Fruit fly (Drosophila melanogaster): ENCODE data around the gene lft.

The lft gene

dm6 chr2L:10381890-10382450, 17.7 kb downstream of the lft start, which contains the start of gene CG5096 (continued):
- TF ChIP-seq CG31441 (GFP tag; IDR thresholded peaks at IDR 0.05): peak; percentile 87
- TF ChIP-seq Spps (tag; optimal IDR thresholded peaks at IDR 0.05): peak; percentile 67
- TF ChIP-seq CG11560 (tag; IDR thresholded peaks at IDR 0.05): no peak
- no peak for TF ChIP-seq cad (GFP tag; optimal IDR thresholded peaks at IDR 0.05)
- peak; percentile 62 for TF ChIP-seq ssp (GFP tag; IDR thresholded peaks at IDR 0.05)
- peak; percentile 66 for TF ChIP-seq CG5245 (GFP tag; optimal IDR thresholded peaks at IDR 0.05)
- peak; percentile 51; the same call in 1 of the 2 replicates for TF ChIP-seq CG10959 (GFP tag; IDR thresholded peaks at IDR 0.05)
- peak; percentile 85 for TF ChIP-seq CG10147 (GFP tag; optimal IDR thresholded peaks at IDR 0.05)
- TF ChIP-seq Vsx1 (GFP tag; optimal IDR thresholded peaks at IDR 0.05): peak; percentile 67
- peak in 1 of 2 experiments; percentile 90 for TF ChIP-seq bsh (GFP tag; optimal IDR thresholded peaks at IDR 0.05)
- peak; percentile 96 for TF ChIP-seq CG2120 (GFP tag; optimal IDR thresholded peaks at IDR 0.05)
- TF ChIP-seq Deaf1 (tag; optimal IDR thresholded peaks at IDR 0.05): peak; percentile 75
- peak; percentile 89 for TF ChIP-seq seq (GFP tag; IDR thresholded peaks at IDR 0.05)
- TF ChIP-seq ken (GFP tag; IDR thresholded peaks at IDR 0.05): peak; percentile 81; the same call in 2 of the 3 replicates
- peak; percentile 90 for TF ChIP-seq CG12659 (GFP tag; optimal IDR thresholded peaks at IDR 0.05)
- peak; percentile 94 for TF ChIP-seq vvl (GFP tag; IDR thresholded peaks at IDR 0.05)
- TF ChIP-seq CG10431 (GFP tag; optimal IDR thresholded peaks at IDR 0.05): no peak
- peak; percentile 45; the same call in 1 of the 2 replicates for TF ChIP-seq Drgx (GFP tag; IDR thresholded peaks at IDR 0.05)
- no peak for TF ChIP-seq hth (optimal IDR thresholded peaks at IDR 0.05)
- TF ChIP-seq h (optimal IDR thresholded peaks at IDR 0.05): no peak
- no peak for TF ChIP-seq tll (GFP tag; optimal IDR thresholded peaks at IDR 0.05)
- no peak for TF ChIP-seq nerfin-2 (GFP tag; IDR thresholded peaks at IDR 0.05; ENCODE audit: partially characterized antibody)
- peak; percentile 60 for TF ChIP-seq CG6254 (GFP tag; optimal IDR thresholded peaks at IDR 0.05)
- peak; percentile 59 for TF ChIP-seq CG2875 (GFP tag; optimal IDR thresholded peaks at IDR 0.05)
- TF ChIP-seq sim (GFP tag; IDR thresholded peaks at IDR 0.05): peak; percentile 70; the same call in 1 of the 2 replicates
- TF ChIP-seq CG10462 (GFP tag; optimal IDR thresholded peaks at IDR 0.05): peak; percentile 52
- TF ChIP-seq CG32767 (GFP tag; IDR thresholded peaks at IDR 0.05): peak; percentile 82
- no peak for TF ChIP-seq Doc3 (GFP tag; IDR thresholded peaks at IDR 0.05; ENCODE audit: partially characterized antibody)
- TF ChIP-seq luna (GFP tag; optimal IDR thresholded peaks at IDR 0.05): peak; percentile 45
- TF ChIP-seq CHES-1-like (GFP tag; optimal IDR thresholded peaks at IDR 0.05): peak; percentile 62
- peak; percentile 45 for TF ChIP-seq CG17802 (tag; optimal IDR thresholded peaks at IDR 0.05)
- TF ChIP-seq CG9609 (GFP tag; optimal IDR thresholded peaks at IDR 0.05): peak; percentile 53
- peak; percentile 94 for TF ChIP-seq Dek (tag; optimal IDR thresholded peaks at IDR 0.05)
- TF ChIP-seq CG13894 (tag; optimal IDR thresholded peaks at IDR 0.05): peak; percentile 96
- TF ChIP-seq org-1 (GFP tag; optimal IDR thresholded peaks at IDR 0.05): peak; percentile 78
- TF ChIP-seq gfzf (GFP tag; optimal IDR thresholded peaks at IDR 0.05): no peak
- TF ChIP-seq CG12071 (GFP tag; optimal IDR thresholded peaks at IDR 0.05): no peak
- peak; percentile 66 for TF ChIP-seq zen (tag; optimal IDR thresholded peaks at IDR 0.05)
- TF ChIP-seq salm (tag; optimal IDR thresholded peaks at IDR 0.05): peak; percentile 87
- no peak for TF ChIP-seq CG16813 (GFP tag; IDR thresholded peaks at IDR 0.05; ENCODE audit: partially characterized antibody)
- peak; percentile 87 for TF ChIP-seq Asciz (GFP tag; optimal IDR thresholded peaks at IDR 0.05)
- TF ChIP-seq zf30C (GFP tag; optimal IDR thresholded peaks at IDR 0.05): no peak
- peak; percentile 33 for TF ChIP-seq NC2α (GFP tag; optimal IDR thresholded peaks at IDR 0.05)
- TF ChIP-seq YL-1 (GFP tag; optimal IDR thresholded peaks at IDR 0.05): peak; percentile 35
- TF ChIP-seq cato (GFP tag; optimal IDR thresholded peaks at IDR 0.05; ENCODE audit: borderline replicate concordance): peak; percentile 50
- peak; percentile 89 for TF ChIP-seq CG12219 (GFP tag; optimal IDR thresholded peaks at IDR 0.05)
- TF ChIP-seq HHEX (GFP tag; optimal IDR thresholded peaks at IDR 0.05): peak; percentile 90
- peak; percentile 91 for TF ChIP-seq slbo (GFP tag; IDR thresholded peaks at IDR 0.05)
- TF ChIP-seq Stat92E (GFP tag; optimal IDR thresholded peaks at IDR 0.05): no peak

All from whole organism, embryonic.